Worm (Caenorhabditis elegans): ENCODE measurements around the gene srg-5.

Gene srg-5

ce11 chrIII:6245728-6246127 is 18.6 kb downstream of the srg-5 start, which contains the start of gene bcas-2:
bcas-2 (minus strand) TSS chrIII:6245828.
- TF ChIP-seq ref-1 (GFP tag; conservative IDR thresholded peaks at IDR 0.05) (no peak), flt-1 (GFP tag; IDR thresholded peaks at IDR 0.05) (no peak), cog-1 (tag; optimal IDR thresholded peaks at IDR 0.05) (no peak), klf-2 (GFP tag; conservative IDR thresholded peaks at IDR 0.05) (no peak), T22C8.4 (GFP tag; IDR thresholded peaks at IDR 0.05) (no peak), med-1 (GFP tag; optimal IDR thresholded peaks at IDR 0.05; ENCODE audit: insufficient read depth) (no peak), tab-1 (GFP tag; IDR thresholded peaks at IDR 0.05) (no peak), ztf-23 (GFP tag; IDR thresholded peaks at IDR 0.05) (no peak), ztf-29 (GFP tag; IDR thresholded peaks at IDR 0.05) (no peak)

DNA sequence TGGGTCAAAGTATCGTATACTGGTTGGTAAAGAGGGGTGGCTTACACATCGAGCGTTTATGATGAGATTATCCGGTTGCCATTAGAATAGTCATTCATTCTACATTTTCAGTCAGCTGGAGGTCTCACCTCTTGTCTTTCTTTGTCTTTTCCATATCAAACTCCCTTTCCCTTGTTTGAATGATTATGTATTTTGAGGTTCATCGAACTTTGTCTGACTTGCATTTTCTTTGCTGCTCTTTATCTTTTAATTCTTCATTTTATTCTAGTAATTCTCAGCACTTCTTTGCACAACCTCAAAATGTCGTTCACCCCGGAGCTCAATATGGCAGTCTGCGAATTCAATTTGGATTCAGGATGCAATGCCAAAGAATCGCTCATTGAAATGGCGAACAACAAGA is 23.8 kb downstream of the srg-5 start, which contains the start of gene T12A2.3:
Gene T12A2.3, plus strand, starts transcription at position 301 of the 400 bp plus-strand sequence.
- TF ChIP-seq klf-2 (GFP tag; conservative IDR thresholded peaks at IDR 0.05) (no peak), ref-1 (GFP tag; conservative IDR thresholded peaks at IDR 0.05) (no peak), med-1 (GFP tag; optimal IDR thresholded peaks at IDR 0.05; ENCODE audit: insufficient read depth) (no peak), tab-1 (GFP tag; IDR thresholded peaks at IDR 0.05) (no peak), ztf-23 (GFP tag; IDR thresholded peaks at IDR 0.05) (no peak), cog-1 (tag; optimal IDR thresholded peaks at IDR 0.05) (no peak), flt-1 (GFP tag; IDR thresholded peaks at IDR 0.05) (no peak), ztf-29 (GFP tag; IDR thresholded peaks at IDR 0.05) (no peak), T22C8.4 (GFP tag; IDR thresholded peaks at IDR 0.05) (no peak)

DNA sequence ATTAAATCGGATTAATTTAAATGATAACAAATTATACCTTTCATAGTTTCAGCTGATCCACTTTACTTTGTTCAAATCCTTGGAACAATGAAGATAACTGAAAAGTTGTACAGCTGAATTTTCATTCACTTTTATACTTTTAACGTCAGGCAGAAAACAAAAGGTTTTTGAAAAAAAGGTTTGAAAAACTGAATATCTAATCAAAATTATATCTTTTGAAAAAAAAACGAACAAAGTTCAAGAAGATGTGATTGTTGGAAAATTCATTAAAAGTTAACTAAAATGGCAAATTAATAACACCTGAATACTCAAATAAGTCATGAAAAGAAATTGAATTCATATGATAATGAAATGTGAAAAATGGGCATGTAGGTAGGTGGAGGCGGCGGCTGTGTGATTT is 27.7 kb downstream of the srg-5 start, which contains the start of gene T12A2.21:
Gene T12A2.21, minus strand, starts transcription at position 101 of the 400 bp plus-strand sequence.
- no peak for TF ChIP-seq klf-2 (GFP tag; conservative IDR thresholded peaks at IDR 0.05)
- no peak for TF ChIP-seq ref-1 (GFP tag; conservative IDR thresholded peaks at IDR 0.05)
- no peak for TF ChIP-seq tab-1 (GFP tag; IDR thresholded peaks at IDR 0.05)
- no peak for TF ChIP-seq ztf-23 (GFP tag; IDR thresholded peaks at IDR 0.05)
- TF ChIP-seq cog-1 (tag; optimal IDR thresholded peaks at IDR 0.05) = no peak
- TF ChIP-seq flt-1 (GFP tag; IDR thresholded peaks at IDR 0.05) = no peak
- no peak for TF ChIP-seq ztf-29 (GFP tag; IDR thresholded peaks at IDR 0.05)
- no peak for TF ChIP-seq med-1 (GFP tag; optimal IDR thresholded peaks at IDR 0.05; ENCODE audit: insufficient read depth)
- no peak for TF ChIP-seq T22C8.4 (GFP tag; IDR thresholded peaks at IDR 0.05)

ce11 chrIII:6231880-6232279 is 32.5 kb downstream of the srg-5 start:
- no peak for TF ChIP-seq ztf-29 (GFP tag; IDR thresholded peaks at IDR 0.05)
- no peak for TF ChIP-seq T22C8.4 (GFP tag; IDR thresholded peaks at IDR 0.05)
- TF ChIP-seq klf-2 (GFP tag; conservative IDR thresholded peaks at IDR 0.05) = no peak
- TF ChIP-seq flt-1 (GFP tag; IDR thresholded peaks at IDR 0.05) = no peak
- no peak for TF ChIP-seq tab-1 (GFP tag; IDR thresholded peaks at IDR 0.05)
- TF ChIP-seq med-1 (GFP tag; optimal IDR thresholded peaks at IDR 0.05; ENCODE audit: insufficient read depth) = no peak
- TF ChIP-seq ztf-23 (GFP tag; IDR thresholded peaks at IDR 0.05) = no peak
- TF ChIP-seq ref-1 (GFP tag; conservative IDR thresholded peaks at IDR 0.05) = no peak
- TF ChIP-seq cog-1 (tag; optimal IDR thresholded peaks at IDR 0.05) = no peak

DNA sequence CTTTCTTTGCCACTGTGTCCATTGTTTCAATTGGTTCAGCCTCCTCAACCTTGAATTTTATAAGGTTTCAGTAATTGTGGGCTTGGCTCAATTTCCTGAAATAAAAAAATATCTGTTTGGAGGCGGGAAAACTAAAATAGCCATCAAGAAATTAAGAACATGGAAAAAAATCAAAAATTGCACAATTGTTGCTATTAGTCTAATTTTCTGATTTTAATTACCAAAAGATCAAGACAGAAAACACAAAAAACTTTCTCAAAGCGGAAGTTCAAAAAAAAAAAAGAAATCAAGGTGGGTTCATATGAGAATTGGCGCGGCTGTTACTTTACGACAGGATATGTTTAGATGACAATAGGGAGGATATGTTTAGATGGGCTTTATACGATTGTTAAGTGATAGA is 33.5 kb downstream of the srg-5 start, which contains the start of gene esyt-2:
Gene esyt-2, minus strand, starts transcription at position 101 of the 400 bp plus-strand sequence.
- TF ChIP-seq tab-1 (GFP tag; IDR thresholded peaks at IDR 0.05) (no peak), klf-2 (GFP tag; conservative IDR thresholded peaks at IDR 0.05) (no peak), ref-1 (GFP tag; conservative IDR thresholded peaks at IDR 0.05) (no peak), cog-1 (tag; optimal IDR thresholded peaks at IDR 0.05) (no peak), med-1 (GFP tag; optimal IDR thresholded peaks at IDR 0.05; ENCODE audit: insufficient read depth) (no peak), T22C8.4 (GFP tag; IDR thresholded peaks at IDR 0.05) (no peak), flt-1 (GFP tag; IDR thresholded peaks at IDR 0.05) (no peak), ztf-29 (GFP tag; IDR thresholded peaks at IDR 0.05) (no peak), ztf-23 (GFP tag; IDR thresholded peaks at IDR 0.05) (no peak)

- no peak for TF ChIP-seq ztf-29 (GFP tag; IDR thresholded peaks at IDR 0.05)
- no peak for TF ChIP-seq klf-2 (GFP tag; conservative IDR thresholded peaks at IDR 0.05)
- no peak for TF ChIP-seq cog-1 (tag; optimal IDR thresholded peaks at IDR 0.05)
- TF ChIP-seq tab-1 (GFP tag; IDR thresholded peaks at IDR 0.05) = no peak
- TF ChIP-seq med-1 (GFP tag; optimal IDR thresholded peaks at IDR 0.05; ENCODE audit: insufficient read depth) = no peak
- TF ChIP-seq ztf-23 (GFP tag; IDR thresholded peaks at IDR 0.05) = no peak
These were observed 42.9 kb downstream of the srg-5 start for ce11 chrIII:6221403-6221802.

DNA sequence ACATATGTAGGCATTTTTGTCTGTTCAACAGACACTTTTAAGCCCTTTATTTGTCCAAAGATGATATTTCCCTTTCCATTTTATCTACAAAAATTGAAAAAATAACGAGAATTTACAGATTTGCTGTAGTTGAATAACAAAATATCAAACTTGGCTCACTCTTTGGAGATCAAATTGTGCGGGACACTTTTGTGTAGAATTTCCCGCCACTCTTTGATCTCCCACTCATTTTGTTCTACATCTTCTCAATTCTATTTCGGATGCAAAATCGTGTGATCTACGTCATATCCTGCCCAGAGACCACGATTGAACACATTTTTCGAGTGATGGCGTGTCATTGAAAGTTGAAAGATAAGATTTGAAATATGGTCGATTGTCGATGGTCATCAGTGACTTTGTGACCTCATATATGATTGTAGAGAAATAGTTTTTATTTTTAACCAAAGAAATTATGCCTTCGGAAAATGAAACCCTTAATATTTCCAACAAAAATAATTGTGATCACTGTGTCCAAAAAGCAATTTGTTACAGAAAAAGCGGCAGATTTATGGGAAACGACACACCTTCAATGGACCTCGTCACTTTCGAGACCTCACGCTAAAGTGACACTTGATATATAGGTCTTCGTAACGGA is 47.4 kb downstream of the srg-5 start, which contains the start of gene hot-4:
Gene hot-4, plus strand, starts transcription at position 584 of the 634 bp plus-strand sequence.
- TF ChIP-seq flt-1 (GFP tag; IDR thresholded peaks at IDR 0.05) = no peak
- no peak for TF ChIP-seq ref-1 (GFP tag; conservative IDR thresholded peaks at IDR 0.05)
- no peak for TF ChIP-seq T22C8.4 (GFP tag; IDR thresholded peaks at IDR 0.05)
- TF ChIP-seq med-1 (GFP tag; optimal IDR thresholded peaks at IDR 0.05; ENCODE audit: insufficient read depth) = no peak
- no peak for TF ChIP-seq ztf-29 (GFP tag; IDR thresholded peaks at IDR 0.05)
- no peak for TF ChIP-seq ztf-23 (GFP tag; IDR thresholded peaks at IDR 0.05)
- no peak for TF ChIP-seq tab-1 (GFP tag; IDR thresholded peaks at IDR 0.05)
- no peak for TF ChIP-seq klf-2 (GFP tag; conservative IDR thresholded peaks at IDR 0.05)
- TF ChIP-seq cog-1 (tag; optimal IDR thresholded peaks at IDR 0.05) = no peak

ce11 chrIII:6215943-6216342 is 48.4 kb downstream of the srg-5 start:
- TF ChIP-seq med-1 (GFP tag; optimal IDR thresholded peaks at IDR 0.05; ENCODE audit: insufficient read depth) (no peak), T22C8.4 (GFP tag; IDR thresholded peaks at IDR 0.05) (no peak), flt-1 (GFP tag; IDR thresholded peaks at IDR 0.05) (no peak), tab-1 (GFP tag; IDR thresholded peaks at IDR 0.05) (no peak), cog-1 (tag; optimal IDR thresholded peaks at IDR 0.05) (no peak), ztf-29 (GFP tag; IDR thresholded peaks at IDR 0.05) (no peak), ztf-23 (GFP tag; IDR thresholded peaks at IDR 0.05) (no peak), ref-1 (GFP tag; conservative IDR thresholded peaks at IDR 0.05) (no peak), klf-2 (GFP tag; conservative IDR thresholded peaks at IDR 0.05) (no peak)

DNA sequence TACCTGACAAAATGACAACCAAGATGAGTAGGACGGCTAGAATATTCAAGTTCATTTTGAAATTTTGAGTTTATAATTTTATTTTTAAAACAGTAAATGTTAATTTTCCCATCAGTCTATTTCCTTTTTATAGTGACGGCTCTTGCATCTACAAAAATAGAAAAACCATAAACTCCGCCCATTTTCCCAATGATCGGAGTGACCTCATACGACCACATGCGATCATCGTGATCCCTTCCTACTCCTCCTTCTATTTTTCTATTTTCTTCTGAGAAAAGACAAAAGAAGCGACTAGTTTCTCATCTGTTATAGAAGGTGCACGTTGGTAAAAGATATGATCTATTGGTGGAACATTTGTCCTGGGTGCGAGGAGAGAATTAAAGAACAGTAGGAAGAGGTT is 48.9 kb downstream of the srg-5 start, which contains the start of gene C23G10.11:
Gene C23G10.11, minus strand, starts transcription at position 101 of the 400 bp plus-strand sequence.
- no peak for TF ChIP-seq tab-1 (GFP tag; IDR thresholded peaks at IDR 0.05)
- TF ChIP-seq ref-1 (GFP tag; conservative IDR thresholded peaks at IDR 0.05) = no peak
- TF ChIP-seq klf-2 (GFP tag; conservative IDR thresholded peaks at IDR 0.05) = no peak
- TF ChIP-seq flt-1 (GFP tag; IDR thresholded peaks at IDR 0.05) = no peak
- TF ChIP-seq med-1 (GFP tag; optimal IDR thresholded peaks at IDR 0.05; ENCODE audit: insufficient read depth) = no peak
- TF ChIP-seq cog-1 (tag; optimal IDR thresholded peaks at IDR 0.05) = no peak
- no peak for TF ChIP-seq ztf-29 (GFP tag; IDR thresholded peaks at IDR 0.05)
- no peak for TF ChIP-seq ztf-23 (GFP tag; IDR thresholded peaks at IDR 0.05)
- TF ChIP-seq T22C8.4 (GFP tag; IDR thresholded peaks at IDR 0.05) = no peak
